Worm (Caenorhabditis elegans) whole organism, mixed stage, embryonic: ENCODE data around the gene M04G7.5.

Experiments
- cnd-1 ChIP-seq: fragments of 200-800 bp; sonication (Bioruptor generic); optimal IDR thresholded peaks from 2 replicates; lab custom pipeline; 2018; ENCODE audit warnings: mild to moderate bottlenecking, missing genetic modification characterization, missing compliant biosample characterization
- elt-3 ChIP-seq: fragments of 150-350 bp; optimal IDR thresholded peaks from 2 replicates; lab custom pipeline; 2014; ENCODE audit warnings: missing biosample characterization, missing genetic modification characterization
- mep-1 ChIP-seq: fragments of 150-350 bp; optimal IDR thresholded peaks from 2 replicates; lab custom pipeline; 2017; ENCODE audit warnings: missing biosample characterization, missing genetic modification reagents, missing genetic modification characterization, inconsistent platforms
- nhr-237 ChIP-seq: fragments of 150-350 bp; optimal IDR thresholded peaks from 2 replicates; lab custom pipeline; 2014; ENCODE audit warnings: missing biosample characterization, missing genetic modification characterization
- nhr-28 ChIP-seq: fragments of 150-350 bp; optimal IDR thresholded peaks from 2 replicates; lab custom pipeline; 2014; ENCODE audit warnings: missing biosample characterization, missing genetic modification characterization
- nhr-76 ChIP-seq: sonication (generic microtip); optimal IDR thresholded peaks from 2 replicates; lab custom pipeline; 2017; ENCODE audit warnings: missing biosample characterization, missing genetic modification characterization
- sptf-1 ChIP-seq: sonication (generic microtip); optimal IDR thresholded peaks from 2 replicates; lab custom pipeline; 2017; ENCODE audit warnings: mild to moderate bottlenecking, missing genetic modification characterization, moderate library complexity, missing compliant biosample characterization
- unc-39 ChIP-seq: fragments of 150-350 bp; optimal IDR thresholded peaks from 2 replicates; lab custom pipeline; 2014; ENCODE audit warnings: missing biosample characterization, missing genetic modification characterization
- unc-62 ChIP-seq: fragments of 150-350 bp; optimal IDR thresholded peaks from 2 replicates; lab custom pipeline; 2014; ENCODE audit warnings: missing biosample characterization, missing genetic modification reagents, missing genetic modification characterization
- ztf-11 ChIP-seq: fragments of 150-350 bp; optimal IDR thresholded peaks from 2 replicates; lab custom pipeline; 2014; ENCODE audit warnings: missing biosample characterization, missing genetic modification characterization

- TF ChIP-seq nhr-76 (tag; lab: Kevin White, UChicago) (no peak), cnd-1 (tag; lab: Kevin White, UChicago) (no peak), unc-39 (tag; lab: Kevin White, UChicago) (no peak), mep-1 (tag; lab: Kevin White, UChicago) (no peak), unc-62 (GFP tag; lab: Kevin White, UChicago) (no peak), ztf-11 (no peak), elt-3 (no peak), nhr-237 (tag; lab: Kevin White, UChicago) (no peak), sptf-1 (tag; lab: Kevin White, UChicago) (no peak), nhr-28 (tag; lab: Kevin White, UChicago) (no peak)
Observed at ce11 chrIV:427100-427908, 27.6 kb upstream of the M04G7.5 start.
